Fruit fly (Drosophila melanogaster) whole organism, embryonic: ENCODE results near the gene lectin-37Da.

Experiments
- B-H2 ChIP-seq: fragments of 200-800 bp; sonication (Bioruptor generic); optimal IDR thresholded peaks from 2 replicates; lab custom pipeline; 2018; ENCODE audit warnings: missing biosample characterization, mild to moderate bottlenecking, missing genetic modification characterization
- CG10543 ChIP-seq: fragments of 200-800 bp; sonication (Bioruptor generic); optimal IDR thresholded peaks from 3 replicates; lab custom pipeline; 2017; ENCODE audit warnings: missing biosample characterization, mild to moderate bottlenecking, missing genetic modification characterization, moderate library complexity
- CG12071 ChIP-seq: fragments of 200-800 bp; sonication (Bioruptor generic); optimal IDR thresholded peaks from 3 replicates; lab custom pipeline; 2018; ENCODE audit warnings: missing biosample characterization, mild to moderate bottlenecking, missing genetic modification characterization
- CG15514 ChIP-seq: fragments of 200-800 bp; sonication (Bioruptor generic); optimal IDR thresholded peaks from 3 replicates; lab custom pipeline; 2017; ENCODE audit warnings: missing biosample characterization, missing genetic modification characterization, mild to moderate bottlenecking, moderate library complexity, missing genetic modification reagents
- CG15601 ChIP-seq: fragments of 200-800 bp; sonication (Bioruptor generic); optimal IDR thresholded peaks from 3 replicates; lab custom pipeline; 2019; ENCODE audit warnings: missing biosample characterization, mild to moderate bottlenecking, missing genetic modification characterization, moderate library complexity
- CG16813 ChIP-seq: fragments of 200-800 bp; sonication (Bioruptor generic); IDR thresholded peaks from 3 replicates; pipeline ENCODE4 v1.3.6; 2022; ENCODE audit warnings: missing biosample characterization, missing genetic modification characterization; ENCODE audit not compliant: partially characterized antibody
- CG2129 ChIP-seq: fragments of 200-800 bp; sonication (Bioruptor generic); IDR thresholded peaks from 2 replicates; pipeline ENCODE4 v1.3.6; 2022; ENCODE audit warnings: missing biosample characterization, missing genetic modification characterization; ENCODE audit not compliant: partially characterized antibody
- CG31365 ChIP-seq: fragments of 200-800 bp; sonication (Bioruptor generic); optimal IDR thresholded peaks from 2 replicates; lab custom pipeline; 2018; ENCODE audit warnings: missing biosample characterization, mild to moderate bottlenecking, missing genetic modification characterization
- CG34376 ChIP-seq: fragments of 200-800 bp; sonication (Bioruptor generic); optimal IDR thresholded peaks from 2 replicates; lab custom pipeline; 2018; ENCODE audit warnings: missing biosample characterization, mild to moderate bottlenecking, missing genetic modification characterization
- CG7963 ChIP-seq: fragments of 200-800 bp; sonication (Bioruptor generic); IDR thresholded peaks from 3 replicates; pipeline ENCODE4 v1.3.6; 2022; ENCODE audit warnings: missing biosample characterization, missing genetic modification characterization; ENCODE audit not compliant: partially characterized antibody
- CG9932 ChIP-seq: fragments of 200-800 bp; sonication (Bioruptor generic); IDR thresholded peaks from 2 replicates; pipeline ENCODE4 v1.3.6; 2022; ENCODE audit warnings: missing biosample characterization, missing genetic modification characterization
- Dll ChIP-seq: fragments of 200-800 bp; sonication (Bioruptor generic); IDR thresholded peaks from 4 replicates; pipeline ENCODE4 v1.3.6; 2022; ENCODE audit warnings: missing biosample characterization, missing genetic modification characterization; ENCODE audit not compliant: partially characterized antibody
- Dref ChIP-seq: fragments of 200-800 bp; sonication (Bioruptor generic); IDR thresholded peaks from 2 replicates; pipeline ENCODE4 v1.3.6; 2022; ENCODE audit warnings: missing biosample characterization, missing genetic modification characterization
- E2f2 ChIP-seq: fragments of 200-800 bp; sonication (Bioruptor generic); IDR thresholded peaks from 2 replicates; pipeline ENCODE4 v1.3.6; 2022; ENCODE audit warnings: missing biosample characterization, missing genetic modification characterization
- Ets97D ChIP-seq: fragments of 200-800 bp; sonication (Bioruptor generic); optimal IDR thresholded peaks from 3 replicates; lab custom pipeline; 2016; ENCODE audit warnings: missing biosample characterization, missing genetic modification characterization
- HLH4C ChIP-seq: fragments of 200-800 bp; sonication (Bioruptor generic); IDR thresholded peaks from 3 replicates; pipeline ENCODE4 v1.3.6; 2022; ENCODE audit warnings: missing biosample characterization, missing genetic modification characterization; ENCODE audit not compliant: partially characterized antibody
- Nf-YB ChIP-seq: fragments of 200-800 bp; sonication (Bioruptor generic); optimal IDR thresholded peaks from 3 replicates; lab custom pipeline; 2019; ENCODE audit warnings: missing biosample characterization, mild to moderate bottlenecking, missing genetic modification characterization, moderate library complexity
- Optix ChIP-seq: fragments of 200-800 bp; sonication (Bioruptor generic); IDR thresholded peaks from 3 replicates; pipeline ENCODE4 v1.3.6; 2022; ENCODE audit warnings: missing biosample characterization, missing genetic modification characterization
- Stat92E ChIP-seq, 3 experiments: fragments of >200 bp in 2 of 3; fragments of 200-800 bp in 1 of 3; sonication (Bioruptor generic) in 1 of 3; optimal IDR thresholded peaks; 2 replicates each; lab custom pipeline; 2017 to 2019; ENCODE audit warnings: missing biosample characterization in 3 of 3, missing genetic modification characterization in 3 of 3, mild to moderate bottlenecking in 1 of 3, moderate library complexity in 1 of 3
- Trl ChIP-seq, 3 experiments: fragments of >200 bp in 2 of 3; fragments of 200-800 bp in 1 of 3; sonication (Bioruptor generic) in 1 of 3; optimal IDR thresholded peaks; 2 replicates in 1 of 3; 3 replicates in 2 of 3; lab custom pipeline; 2016 to 2017; ENCODE audit warnings: missing biosample characterization in 1 of 3, missing genetic modification characterization in 1 of 3
- YL-1 ChIP-seq: fragments of 200-800 bp; sonication (Bioruptor generic); optimal IDR thresholded peaks from 3 replicates; lab custom pipeline; 2017; ENCODE audit warnings: missing biosample characterization, mild to moderate bottlenecking, missing genetic modification characterization
- amos ChIP-seq: fragments of 200-800 bp; sonication (Bioruptor generic); IDR thresholded peaks from 2 replicates; pipeline ENCODE4 v1.3.6; 2022; ENCODE audit warnings: missing biosample characterization, missing genetic modification characterization; ENCODE audit not compliant: partially characterized antibody
- chinmo ChIP-seq: fragments of 200-800 bp; sonication (Bioruptor generic); IDR thresholded peaks from 4 replicates; pipeline ENCODE4 v1.3.6; 2022; ENCODE audit warnings: missing biosample characterization, missing genetic modification characterization; ENCODE audit not compliant: partially characterized antibody
- cwo ChIP-seq: fragments of 200-800 bp; sonication (Bioruptor generic); optimal IDR thresholded peaks from 3 replicates; lab custom pipeline; 2017; ENCODE audit warnings: missing biosample characterization, missing genetic modification characterization, mild to moderate bottlenecking, moderate library complexity, missing genetic modification reagents
- dysf ChIP-seq: fragments of 200-800 bp; sonication (Bioruptor generic); IDR thresholded peaks from 3 replicates; pipeline ENCODE4 v1.3.6; 2022; ENCODE audit warnings: missing biosample characterization, missing genetic modification characterization
- fd96Cb ChIP-seq: fragments of 200-800 bp; sonication (Bioruptor generic); optimal IDR thresholded peaks from 2 replicates; lab custom pipeline; 2018; ENCODE audit warnings: missing biosample characterization, mild to moderate bottlenecking, missing genetic modification characterization, moderate library complexity
- grn ChIP-seq: fragments of 200-800 bp; sonication (Bioruptor generic); optimal IDR thresholded peaks from 3 replicates; lab custom pipeline; 2017; ENCODE audit warnings: missing biosample characterization, missing genetic modification characterization
- insv ChIP-seq, 2 experiments: fragments of 200-800 bp; sonication (Bioruptor generic); optimal IDR thresholded peaks; 3 replicates each; lab custom pipeline; 2016 to 2018; ENCODE audit warnings: missing biosample characterization in 2 of 2, missing genetic modification characterization in 2 of 2
- kni ChIP-seq: fragments of 200-800 bp; sonication (Bioruptor generic); optimal IDR thresholded peaks from 3 replicates; lab custom pipeline; 2017; ENCODE audit warnings: mild to moderate bottlenecking, missing biosample characterization, missing genetic modification reagents, missing genetic modification characterization
- nerfin-2 ChIP-seq: fragments of 200-800 bp; sonication (Bioruptor generic); IDR thresholded peaks from 2 replicates; pipeline ENCODE4 v1.3.6; 2022; ENCODE audit warnings: missing biosample characterization, missing genetic modification characterization; ENCODE audit not compliant: partially characterized antibody
- pita ChIP-seq: fragments of 200-800 bp; sonication (Bioruptor generic); optimal IDR thresholded peaks from 2 replicates; lab custom pipeline; 2017; ENCODE audit warnings: missing biosample characterization, mild to moderate bottlenecking, missing genetic modification characterization
- pnt ChIP-seq: fragments of 200-800 bp; sonication (Bioruptor generic); optimal IDR thresholded peaks from 3 replicates; lab custom pipeline; 2016; ENCODE audit warnings: missing biosample characterization, missing genetic modification characterization
- prd ChIP-seq, 3 experiments: fragments of >200 bp in 2 of 3; fragments of 200-800 bp in 1 of 3; sonication (Bioruptor generic) in 1 of 3; optimal IDR thresholded peaks in 2 of 3; IDR thresholded peaks in 1 of 3; 2 replicates in 2 of 3; 3 replicates in 1 of 3; pipeline versions ENCODE4 v1.3.6 to Lab custom; 2017 to 2022; ENCODE audit warnings: missing biosample characterization in 1 of 3, missing genetic modification characterization in 1 of 3
- pzg ChIP-seq: fragments of 200-800 bp; sonication (Bioruptor generic); optimal IDR thresholded peaks from 3 replicates; lab custom pipeline; 2018; ENCODE audit warnings: missing biosample characterization, mild to moderate bottlenecking, missing genetic modification characterization, moderate library complexity
- row ChIP-seq: fragments of 200-800 bp; sonication (Bioruptor generic); IDR thresholded peaks from 3 replicates; pipeline ENCODE4 v1.3.6; 2022; ENCODE audit warnings: missing biosample characterization, missing genetic modification characterization
- sens ChIP-seq: fragments of 200-800 bp; sonication (Bioruptor generic); peaks from one replicate; lab custom pipeline; 2016; ENCODE audit warnings: missing biosample characterization, missing genetic modification characterization
- twi ChIP-seq: fragments of 200-800 bp; optimal IDR thresholded peaks from 2 replicates; lab custom pipeline; 2019; ENCODE audit warnings: missing biosample characterization, mild to moderate bottlenecking, missing genetic modification characterization, moderate library complexity
- vnd ChIP-seq: fragments of 200-800 bp; sonication (Bioruptor generic); IDR thresholded peaks from 3 replicates; pipeline ENCODE4 v1.3.6; 2022; ENCODE audit warnings: missing biosample characterization, missing genetic modification characterization; ENCODE audit not compliant: partially characterized antibody

lectin-37Da gene

DNA sequence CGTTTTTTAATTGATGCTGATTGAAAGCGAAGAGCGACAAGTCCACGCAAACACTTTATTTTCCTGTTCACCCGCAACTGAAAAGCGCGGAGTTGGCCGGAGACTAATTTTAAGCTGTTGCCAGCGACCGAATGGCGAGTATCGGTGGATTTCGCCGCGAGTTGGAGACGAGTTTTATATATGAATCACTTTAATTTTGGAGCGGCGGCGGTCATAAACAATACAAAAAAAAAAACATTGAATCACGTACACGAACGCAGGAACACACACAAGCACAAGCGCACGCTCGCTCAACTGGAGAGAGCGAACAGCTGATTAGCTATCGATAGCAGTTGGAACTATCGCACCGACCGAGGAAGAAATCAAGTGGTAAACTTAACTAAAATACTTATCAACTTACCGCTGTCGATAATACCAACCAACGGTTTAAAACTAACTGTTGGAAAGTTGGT lies 8.2 kb downstream of the lectin-37Da start, which contains the start of gene Pax (continued):
- TF ChIP-seq nerfin-2 (GFP tag; lab: Robert Waterston, UW) (peak; percentile 96), pzg (GFP tag; lab: Kevin White, UChicago) (peak; percentile 95), twi (no peak), pnt (GFP tag; lab: Kevin White, UChicago) (no peak), fd96Cb (tag; lab: Kevin White, UChicago) (no peak), YL-1 (GFP tag; lab: Kevin White, UChicago) (peak; percentile 25), E2f2 (GFP tag; lab: Robert Waterston, UW) (peak; percentile 76), CG15514 (peak; percentile 64), kni (GFP tag; lab: Kevin White, UChicago) (peak; percentile 37), sens (peak; percentile 72), CG7963 (GFP tag; lab: Robert Waterston, UW) (peak; percentile 90), Ets97D (GFP tag; lab: Kevin White, UChicago) (peak; percentile 63), prd (optimal IDR thresholded peaks at IDR 0.05; lab: Kevin White, UChicago) (no peak), prd (GFP tag; IDR thresholded peaks at IDR 0.05; lab: Robert Waterston, UW) (no peak), CG31365 (tag; lab: Kevin White, UChicago) (peak; percentile 75), vnd (GFP tag; lab: Robert Waterston, UW) (peak; percentile 86), Dll (GFP tag; lab: Robert Waterston, UW) (peak; percentile 99), Nf-YB (GFP tag; lab: Kevin White, UChicago) (peak; percentile 78), HLH4C (GFP tag; lab: Robert Waterston, UW) (peak; percentile 87), CG10543 (GFP tag; lab: Kevin White, UChicago) (peak; percentile 46), CG34376 (peak; percentile 68), amos (GFP tag; lab: Robert Waterston, UW) (peak; percentile 94; the same call in 1 of the 2 replicates), CG16813 (GFP tag; lab: Robert Waterston, UW) (peak; percentile 90), Trl (optimal IDR thresholded peaks at IDR 0.05; lab: Kevin White, UChicago) (peak; percentile 66 to 77), Trl (GFP tag; optimal IDR thresholded peaks at IDR 0.05; lab: Kevin White, UChicago) (no peak), Dref (GFP tag; lab: Robert Waterston, UW) (peak; percentile 92), CG2129 (GFP tag; lab: Robert Waterston, UW) (peak; percentile 86), chinmo (GFP tag; lab: Robert Waterston, UW) (peak; percentile 96), CG15601 (tag; lab: Kevin White, UChicago) (peak; percentile 29), pita (GFP tag; lab: Kevin White, UChicago) (peak; percentile 29), Stat92E (GFP tag; optimal IDR thresholded peaks at IDR 0.05; lab: Kevin White, UChicago) (peak in 1 of 3 experiments; percentile 33), CG12071 (GFP tag; lab: Kevin White, UChicago) (no peak), CG9932 (GFP tag; lab: Robert Waterston, UW) (peak; percentile 5; the same call in 1 of the 2 replicates)

DNA sequence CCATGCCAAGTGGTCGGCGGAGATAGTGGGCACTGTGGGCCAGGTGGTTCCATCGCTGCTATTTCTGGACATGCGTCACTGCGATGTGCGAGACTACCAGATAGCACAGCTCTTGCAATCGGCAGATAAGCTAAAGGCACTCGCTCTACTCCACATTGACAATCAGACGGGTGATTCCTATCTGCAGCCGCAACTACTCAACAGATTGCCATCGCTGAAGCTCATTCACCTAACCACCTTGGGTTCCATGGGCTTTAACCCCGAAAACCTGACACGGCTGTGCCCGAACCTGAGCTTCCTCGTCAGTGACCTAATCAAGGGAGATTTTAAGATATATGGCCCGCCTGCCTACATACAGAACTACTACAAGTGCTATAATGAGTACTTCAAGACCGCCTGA lies 11.6 kb downstream of the lectin-37Da start:
- TF ChIP-seq Optix (0 out of 3 replicates have a peak, but pooled peaks have one; percentile 16), cwo (GFP tag; lab: Kevin White, UChicago) (no peak), insv (GFP tag; optimal IDR thresholded peaks at IDR 0.05; lab: Kevin White, UChicago) (no peak), row (GFP tag; lab: Robert Waterston, UW) (no peak), dysf (GFP tag; lab: Robert Waterston, UW) (0 out of 3 replicates have a peak, but pooled peaks have one; percentile 19), grn (peak; percentile 93), B-H2 (GFP tag; lab: Kevin White, UChicago) (no peak)
